Worm (Caenorhabditis elegans) whole organism, L4 larva: ENCODE data around the gene jip-1.

ENCODE experiments used
- ctbp-1 ChIP-seq: fragments of 200-800 bp; sonication (Bioruptor generic); IDR thresholded peaks from 2 replicates; pipeline ENCODE4 v1.3.6; 2022; ENCODE audit warnings: missing genetic modification reagents, missing genetic modification characterization, missing compliant biosample characterization
- daf-16 ChIP-seq, 3 experiments: sonication (generic microtip); optimal IDR thresholded peaks; 2 replicates each; lab custom pipeline; 2016 to 2017; ENCODE audit warnings: missing genetic modification characterization in 3 of 3, missing genetic modification reagents in 3 of 3, mild to moderate bottlenecking in 2 of 3, missing compliant biosample characterization in 2 of 3, missing biosample characterization in 1 of 3, moderate library complexity in 1 of 3

DNA sequence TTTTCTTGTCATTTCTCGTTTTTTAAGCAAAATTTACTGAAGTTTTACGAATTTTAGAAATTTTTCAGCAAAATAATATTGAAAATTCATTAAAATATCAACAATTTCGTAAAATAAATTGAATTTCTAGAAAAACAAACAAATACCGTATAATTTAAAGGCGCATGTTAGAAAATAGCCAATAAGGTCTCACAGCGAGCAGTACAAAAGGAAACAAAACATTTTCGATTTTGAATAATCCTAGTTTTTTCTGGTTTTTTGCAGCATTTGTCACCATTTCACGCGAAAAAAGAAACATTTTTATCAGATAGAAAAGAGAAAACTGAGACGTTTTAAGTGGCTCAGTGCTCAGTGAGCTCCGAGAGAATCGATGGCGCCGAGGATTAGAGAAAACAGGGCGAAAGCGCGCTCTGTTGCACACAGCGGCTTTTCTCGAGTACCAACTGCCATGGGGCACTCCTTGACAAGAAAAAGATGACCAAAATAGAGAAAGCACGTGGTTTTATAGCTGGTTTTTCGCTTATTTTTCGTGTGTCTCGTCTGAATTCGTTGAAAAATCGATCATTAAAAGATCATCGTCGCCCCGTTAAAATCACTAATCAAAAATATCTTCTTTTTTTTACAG is 16.8 kb upstream of the jip-1 start, which contains the start of the genes alh-6 and fcho-1:
- TF ChIP-seq ctbp-1 (GFP tag; lab: Robert Waterston, UW) (no peak), daf-16 (GFP tag; optimal IDR thresholded peaks at IDR 0.05; lab: Kevin White, UChicago) (no peak), daf-16 (tag; optimal IDR thresholded peaks at IDR 0.05; lab: Kevin White, UChicago) (no peak)
